Fruit fly (Drosophila melanogaster): Measurements from ENCODE around the gene Vps37B.
A peak's percentile ranks its signal among the peaks of the same experiment; 100 is the strongest.

Gene Vps37B

DNA sequence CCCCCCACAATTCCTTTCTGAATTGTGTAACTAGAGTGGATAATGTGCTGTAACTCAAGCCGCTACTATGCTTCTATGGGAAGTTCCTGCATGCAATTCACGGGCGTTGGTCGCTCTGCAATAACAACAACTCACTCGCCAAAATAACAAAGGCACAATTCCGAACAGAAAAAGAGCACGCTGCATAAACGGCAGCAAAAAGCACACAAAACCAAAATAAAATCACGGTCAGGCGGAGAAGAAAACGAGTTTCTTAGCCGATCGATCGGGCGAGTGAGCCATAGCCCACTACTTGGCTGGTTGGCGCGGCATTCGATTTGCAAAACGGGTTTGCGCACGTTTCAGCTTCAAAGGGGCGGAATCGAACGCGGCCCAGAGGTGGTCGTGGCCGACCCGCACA, 12.6 kb upstream of the Vps37B start:
- TF ChIP-seq tj (GFP tag; optimal IDR thresholded peaks at IDR 0.05) = peak; percentile 31
- no peak for TF ChIP-seq toe (GFP tag; optimal IDR thresholded peaks at IDR 0.05)
- no peak for TF ChIP-seq CG7101 (tag; optimal IDR thresholded peaks at IDR 0.05)
- TF ChIP-seq Mnt (GFP tag; optimal IDR thresholded peaks at IDR 0.05) = no peak
- no peak for TF ChIP-seq Crg-1 (GFP tag; optimal IDR thresholded peaks at IDR 0.05)

dm6 chr3R:5214162-5214916, 11.6 kb upstream of the Vps37B start:
- TF ChIP-seq cnc (optimal IDR thresholded peaks at IDR 0.05) (no peak), tj (GFP tag; optimal IDR thresholded peaks at IDR 0.05) (peak; percentile 90)

DNA sequence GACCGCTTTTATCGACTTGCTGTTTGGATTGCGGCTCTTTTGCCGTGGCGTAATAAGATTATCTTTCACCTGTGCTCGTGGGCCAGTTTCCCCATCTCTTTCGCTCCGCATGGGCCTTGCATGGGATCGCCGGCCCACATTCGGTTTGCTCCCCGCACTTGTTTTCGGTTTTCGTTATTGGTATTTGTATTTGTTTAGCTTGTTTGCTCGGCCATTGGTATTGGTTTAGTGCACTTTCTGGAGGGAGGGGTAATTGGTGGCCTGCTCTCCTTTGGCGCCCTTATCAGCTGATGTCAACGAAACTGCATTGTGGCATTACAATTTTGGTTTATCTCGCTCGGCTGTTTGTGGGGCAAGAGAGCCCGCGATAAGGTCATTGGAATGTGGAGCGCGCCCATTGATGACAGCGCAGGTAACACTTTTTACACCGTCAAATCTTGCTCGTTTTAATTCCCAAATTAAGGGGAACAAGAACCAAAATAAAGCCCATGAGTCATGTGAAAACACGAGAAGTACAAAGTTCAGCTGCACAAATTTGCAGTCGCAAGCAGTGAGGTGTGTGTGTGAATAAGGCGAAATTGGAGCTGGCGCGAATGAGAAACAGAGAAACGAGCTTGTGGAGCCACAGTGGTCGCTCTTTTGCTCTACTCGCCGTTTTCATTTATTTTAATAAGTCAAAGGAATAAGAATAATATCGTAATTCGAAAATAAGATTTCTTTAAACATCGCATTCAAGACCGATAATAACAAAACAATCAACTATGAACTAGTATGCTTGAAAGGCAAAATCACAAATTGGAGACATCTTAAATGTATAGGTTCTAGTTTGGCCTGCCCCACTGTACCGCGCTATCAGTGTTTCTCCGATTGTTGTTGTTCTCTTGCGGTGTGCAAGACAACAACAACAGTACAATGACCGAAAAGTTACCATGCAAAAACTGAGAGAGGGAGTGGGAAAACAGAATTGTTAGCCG, 10.3 kb upstream of the Vps37B start:
- TF ChIP-seq kay (GFP tag; ENCODE audit: borderline replicate concordance) (no peak), Clk (GFP tag; optimal IDR thresholded peaks at IDR 0.05) (peak; percentile 90), Mnt (GFP tag; optimal IDR thresholded peaks at IDR 0.05) (peak; percentile 95), tj (GFP tag; optimal IDR thresholded peaks at IDR 0.05) (peak; percentile 94), CG14711 (tag; optimal IDR thresholded peaks at IDR 0.05) (peak; percentile 77), ovo (GFP tag; optimal IDR thresholded peaks at IDR 0.05) (peak; percentile 96), CG7101 (tag; optimal IDR thresholded peaks at IDR 0.05) (peak; percentile 88), Hr96 (GFP tag; optimal IDR thresholded peaks at IDR 0.05) (peak; percentile 79), cnc (optimal IDR thresholded peaks at IDR 0.05) (no peak), cic (GFP tag; optimal IDR thresholded peaks at IDR 0.05) (peak; percentile 92), CG11617 (GFP tag; optimal IDR thresholded peaks at IDR 0.05) (peak; percentile 87), CG1620 (GFP tag; optimal IDR thresholded peaks at IDR 0.05) (peak; percentile 86), CG5204 (GFP tag; optimal IDR thresholded peaks at IDR 0.05) (no peak), pad (GFP tag; optimal IDR thresholded peaks at IDR 0.05) (peak; percentile 76), CG33017 (tag; optimal IDR thresholded peaks at IDR 0.05) (peak; percentile 76), CG7045 (GFP tag; optimal IDR thresholded peaks at IDR 0.05) (peak; percentile 90), CG12768 (GFP tag; optimal IDR thresholded peaks at IDR 0.05) (peak; percentile 92), Crg-1 (GFP tag; optimal IDR thresholded peaks at IDR 0.05) (peak; percentile 96), toe (GFP tag; optimal IDR thresholded peaks at IDR 0.05) (peak; percentile 76), bab1 (GFP tag; optimal IDR thresholded peaks at IDR 0.05) (peak; percentile 94)

DNA sequence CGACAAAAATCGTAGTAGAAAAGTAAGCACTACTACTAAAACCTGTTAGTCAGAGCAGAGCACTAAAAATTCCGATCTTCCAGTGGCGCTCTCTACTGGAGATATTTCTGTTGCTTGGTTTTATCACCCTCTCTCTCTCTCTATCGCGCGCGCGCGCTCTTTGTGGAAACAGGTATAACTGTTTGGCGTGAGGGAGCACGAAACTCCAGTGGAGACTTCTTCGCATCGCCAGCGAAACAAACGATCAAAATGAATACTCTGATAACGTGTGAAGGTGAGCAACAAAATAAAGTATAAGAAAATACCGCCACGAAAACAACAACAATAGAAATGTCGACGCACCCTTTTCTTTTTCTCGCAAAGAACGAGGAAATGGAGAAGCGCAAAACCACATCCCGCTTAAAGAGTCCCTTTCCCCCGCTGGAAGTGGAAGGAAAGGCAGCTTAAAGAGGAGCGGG, 9.6 kb upstream of the Vps37B start:
- no peak for TF ChIP-seq CG11617 (GFP tag; optimal IDR thresholded peaks at IDR 0.05)
- no peak for TF ChIP-seq Mnt (GFP tag; optimal IDR thresholded peaks at IDR 0.05)
- no peak for TF ChIP-seq bab1 (GFP tag; optimal IDR thresholded peaks at IDR 0.05)
- TF ChIP-seq toe (GFP tag; optimal IDR thresholded peaks at IDR 0.05) = no peak
- TF ChIP-seq CG7045 (GFP tag; optimal IDR thresholded peaks at IDR 0.05) = no peak
- no peak for TF ChIP-seq CG12768 (GFP tag; optimal IDR thresholded peaks at IDR 0.05)
- no peak for TF ChIP-seq Crg-1 (GFP tag; optimal IDR thresholded peaks at IDR 0.05)
- no peak for TF ChIP-seq CG5204 (GFP tag; optimal IDR thresholded peaks at IDR 0.05)
- TF ChIP-seq CG14711 (tag; optimal IDR thresholded peaks at IDR 0.05) = no peak
- no peak for TF ChIP-seq CG33017 (tag; optimal IDR thresholded peaks at IDR 0.05)
- TF ChIP-seq pad (GFP tag; optimal IDR thresholded peaks at IDR 0.05) = peak; percentile 98
- TF ChIP-seq Clk (GFP tag; optimal IDR thresholded peaks at IDR 0.05) = no peak
- TF ChIP-seq CG7101 (tag; optimal IDR thresholded peaks at IDR 0.05) = no peak
- TF ChIP-seq tj (GFP tag; optimal IDR thresholded peaks at IDR 0.05) = peak; percentile 59

DNA sequence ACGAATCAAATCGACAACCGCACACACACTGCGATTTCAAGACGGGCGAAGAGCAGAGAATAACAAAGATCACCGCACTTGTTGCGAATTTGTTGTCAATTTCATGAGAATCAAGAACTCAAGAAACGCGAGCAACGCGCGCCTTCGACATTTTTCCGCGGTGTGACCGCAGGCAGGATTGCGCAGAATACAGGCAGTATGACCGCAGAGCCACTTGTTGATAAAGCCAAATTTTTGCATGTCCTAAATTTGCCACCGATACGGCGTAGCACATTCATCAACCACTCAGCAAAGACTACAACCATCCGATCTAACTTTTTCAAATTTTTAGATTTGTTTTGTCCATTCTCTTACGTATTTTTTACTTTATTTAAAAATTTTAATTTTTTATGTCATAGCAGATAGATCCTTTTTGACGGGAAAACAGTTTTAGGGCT, 8.7 kb upstream of the Vps37B start, which contains the start of gene cno:
TSS of gene cno (minus strand) at position 179 of the 437 bp plus-strand sequence.
- TF ChIP-seq CG7101 (tag; optimal IDR thresholded peaks at IDR 0.05) (peak; percentile 26), bab1 (GFP tag; optimal IDR thresholded peaks at IDR 0.05) (peak; percentile 51), pad (GFP tag; optimal IDR thresholded peaks at IDR 0.05) (no peak), Crg-1 (GFP tag; optimal IDR thresholded peaks at IDR 0.05) (no peak), CG33017 (tag; optimal IDR thresholded peaks at IDR 0.05) (peak; percentile 18), Mnt (GFP tag; optimal IDR thresholded peaks at IDR 0.05) (peak; percentile 30), CG1620 (GFP tag; optimal IDR thresholded peaks at IDR 0.05) (peak; percentile 6), ovo (GFP tag; optimal IDR thresholded peaks at IDR 0.05) (no peak)

DNA sequence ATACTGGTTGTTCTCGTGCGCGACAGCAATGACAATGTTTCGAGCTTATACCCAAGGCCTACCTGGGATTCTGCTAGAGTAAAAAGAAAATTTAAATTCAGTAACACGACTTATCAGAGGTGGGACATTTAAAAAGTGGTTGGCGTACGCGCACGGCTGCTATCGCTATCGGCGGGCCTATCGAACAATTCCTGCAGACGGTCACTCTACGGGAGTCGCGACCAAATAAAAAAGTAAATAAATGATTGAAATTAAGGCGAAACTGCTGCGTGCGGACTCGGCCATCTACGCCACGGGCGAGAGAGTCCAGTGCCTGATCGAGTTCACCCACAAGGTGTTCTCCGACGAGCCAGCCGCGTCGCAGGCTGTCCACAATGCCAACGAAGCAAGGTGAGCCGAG, 6.5 kb upstream of the Vps37B start, which contains the start of the genes Prosbeta2R2 and CG1116:
TSS of gene Prosbeta2R2 (minus strand) at position 63 of the 400 bp plus-strand sequence.
TSS of gene CG1116 (plus strand) at position 192 of the 400 bp plus-strand sequence.
- TF ChIP-seq tj (GFP tag; optimal IDR thresholded peaks at IDR 0.05) (no peak), bab1 (GFP tag; optimal IDR thresholded peaks at IDR 0.05) (peak; percentile 11)
